Worm (Caenorhabditis elegans) whole organism, early embryonic: ENCODE results near the gene mig-18.
"Not testable (repeated sequence)": the region's sequence is repeated elsewhere in the genome, so short reads cannot be mapped to it uniquely, and the experiment has no call there.

Experiments used
- B0310.2 ChIP-seq: sonication (generic microtip); optimal IDR thresholded peaks from 2 replicates; lab custom pipeline; 2016; ENCODE audit warnings: mild to moderate bottlenecking, missing genetic modification characterization, missing compliant biosample characterization
- F13C5.2 ChIP-seq: sonication (generic microtip); optimal IDR thresholded peaks from 2 replicates; lab custom pipeline; 2017; ENCODE audit warnings: mild to moderate bottlenecking, missing genetic modification characterization, inconsistent platforms, missing compliant biosample characterization
- aly-1 ChIP-seq: sonication (generic microtip); optimal IDR thresholded peaks from 2 replicates; lab custom pipeline; 2016; ENCODE audit warnings: missing genetic modification characterization, missing compliant biosample characterization
- ama-1 ChIP-seq: fragments of 150-350 bp; optimal IDR thresholded peaks from 2 replicates; lab custom pipeline; 2014
- ceh-13 ChIP-seq: fragments of 200-800 bp; sonication (Bioruptor generic); optimal IDR thresholded peaks from 2 replicates; lab custom pipeline; 2018; ENCODE audit warnings: mild to moderate bottlenecking, missing genetic modification characterization, missing compliant biosample characterization
- ceh-36 ChIP-seq: sonication (generic microtip); optimal IDR thresholded peaks from 2 replicates; lab custom pipeline; 2016; ENCODE audit warnings: missing genetic modification characterization, inconsistent platforms, missing compliant biosample characterization
- ets-7 ChIP-seq: sonication (generic microtip); optimal IDR thresholded peaks from 2 replicates; lab custom pipeline; 2016; ENCODE audit warnings: missing genotype, missing genetic modification characterization, missing compliant biosample characterization
- flt-1 ChIP-seq: fragments of 200-800 bp; sonication (Bioruptor generic); IDR thresholded peaks from 2 replicates; pipeline ENCODE4 v1.3.6; 2022; ENCODE audit warnings: missing genetic modification characterization, missing compliant biosample characterization
- hmbx-1 ChIP-seq: sonication (generic microtip); optimal IDR thresholded peaks from 2 replicates; lab custom pipeline; 2016; ENCODE audit warnings: mild to moderate bottlenecking, missing genetic modification characterization, missing compliant biosample characterization
- hmg-4 ChIP-seq: fragments of 200-800 bp; sonication (Bioruptor generic); optimal IDR thresholded peaks from 2 replicates; lab custom pipeline; 2018; ENCODE audit warnings: mild to moderate bottlenecking, missing genetic modification characterization, missing compliant biosample characterization
- hnd-1 ChIP-seq: sonication (generic microtip); optimal IDR thresholded peaks from 2 replicates; lab custom pipeline; 2016; ENCODE audit warnings: missing genetic modification characterization, missing compliant biosample characterization
- pes-1 ChIP-seq: fragments of 200-800 bp; sonication (Bioruptor generic); IDR thresholded peaks from 2 replicates; pipeline ENCODE4 v1.3.6; 2022; ENCODE audit warnings: missing genetic modification reagents, missing genetic modification characterization, missing compliant biosample characterization
- scrt-1 ChIP-seq: fragments of 200-800 bp; sonication (Bioruptor generic); IDR thresholded peaks from 2 replicates; pipeline ENCODE4 v1.3.6; 2022; ENCODE audit warnings: missing genetic modification characterization, missing compliant biosample characterization
- sea-1 ChIP-seq: fragments of 200-800 bp; sonication (Bioruptor generic); conservative IDR thresholded peaks from 2 replicates; pipeline ENCODE4 v1.3.6; 2022; ENCODE audit warnings: missing genetic modification characterization, missing compliant biosample characterization
- tbx-11 ChIP-seq: fragments of 200-800 bp; sonication (Bioruptor generic); IDR thresholded peaks from 2 replicates; pipeline ENCODE4 v1.3.6; 2022; ENCODE audit warnings: missing genetic modification characterization, missing compliant biosample characterization
- tbx-37 ChIP-seq: fragments of 200-800 bp; sonication (Bioruptor generic); conservative IDR thresholded peaks from 2 replicates; pipeline ENCODE4 v1.3.6; 2022; ENCODE audit warnings: missing genetic modification reagents, missing genetic modification characterization, missing compliant biosample characterization
- tra-4 ChIP-seq: sonication (generic microtip); optimal IDR thresholded peaks from 2 replicates; lab custom pipeline; 2017; ENCODE audit warnings: missing genetic modification characterization, missing compliant biosample characterization

Gene mig-18

ce11 chrIII:13393647-13394046 lies 9.4 kb upstream of the mig-18 start, which contains the start of gene qdpr-1:
Gene qdpr-1, plus strand, starts transcription at chrIII:13393910.
- no peak for TF ChIP-seq hmbx-1
- TF ChIP-seq ceh-36 (tag; lab: Kevin White, UChicago): no peak
- TF ChIP-seq B0310.2 (tag; lab: Kevin White, UChicago): no peak

ce11 chrIII:13395262-13395661 lies 7.8 kb upstream of the mig-18 start, which contains the start of gene F11F1.1:
Gene F11F1.1, plus strand, starts transcription at chrIII:13395562.
- no peak for TF ChIP-seq pes-1 (GFP tag; lab: Robert Waterston, UW)
- no peak for TF ChIP-seq hnd-1
- TF ChIP-seq ceh-13 (GFP tag; lab: Kevin White, UChicago): no peak
- no peak for TF ChIP-seq flt-1 (GFP tag; lab: Robert Waterston, UW)
- TF ChIP-seq tbx-37 (GFP tag; lab: Robert Waterston, UW): no peak

DNA sequence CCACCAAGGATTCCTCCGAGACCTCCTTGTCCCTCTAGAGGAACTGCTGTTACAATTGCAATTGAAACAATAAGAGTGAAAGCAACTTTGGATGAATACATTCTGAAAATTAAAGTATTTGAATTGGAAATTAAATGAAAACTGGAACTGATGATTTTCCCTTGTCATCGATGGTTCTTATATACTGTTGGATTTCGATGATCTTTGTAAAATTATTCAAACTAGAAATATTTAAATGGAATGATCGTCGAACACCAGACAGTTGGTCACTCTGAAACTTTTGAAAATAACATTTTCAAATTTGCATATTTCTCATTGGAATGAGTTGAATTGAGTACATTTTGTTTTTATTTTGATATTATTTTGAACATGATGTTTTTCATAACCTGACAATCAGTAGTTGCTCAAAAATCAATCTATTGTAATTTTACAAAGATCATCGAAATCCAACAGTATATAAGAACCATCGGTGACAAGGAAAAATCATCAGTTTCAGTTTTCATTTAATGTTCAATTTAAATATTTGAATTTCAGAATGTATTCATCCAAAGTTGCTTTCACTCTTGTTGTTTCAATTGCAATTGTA lies 1.3 kb upstream of the mig-18 start, which contains the start of the genes srlf-9 and srlf-10:
srlf-9 (minus strand) TSS at position 101 of the 586 bp plus-strand sequence.
srlf-10 (plus strand) TSS at position 536 of the 586 bp plus-strand sequence.
- TF ChIP-seq ets-7; aly-1 (tag; lab: Kevin White, UChicago); tbx-37 (GFP tag; lab: Robert Waterston, UW): not testable (repeated sequence)

ce11 chrIII:13404418-13404817 lies 1.4 kb downstream of the mig-18 start, which contains the start of gene ttr-52:
Gene ttr-52, plus strand, starts transcription at chrIII:13404718.
- no peak for TF ChIP-seq tra-4 (tag; lab: Kevin White, UChicago)
- TF ChIP-seq aly-1 (tag; lab: Kevin White, UChicago): no peak
- TF ChIP-seq ceh-13 (GFP tag; lab: Kevin White, UChicago): no peak
- no peak for TF ChIP-seq flt-1 (GFP tag; lab: Robert Waterston, UW)
- no peak for TF ChIP-seq pes-1 (GFP tag; lab: Robert Waterston, UW)
- no peak for TF ChIP-seq ceh-36 (tag; lab: Kevin White, UChicago)
- TF ChIP-seq F13C5.2 (tag; lab: Kevin White, UChicago): no peak
- no peak for TF ChIP-seq hnd-1
- no peak for TF ChIP-seq ama-1 (lab: Kevin White, UChicago)
- no peak for TF ChIP-seq hmg-4
- TF ChIP-seq scrt-1 (GFP tag; lab: Robert Waterston, UW): no peak
- TF ChIP-seq B0310.2 (tag; lab: Kevin White, UChicago): no peak
- no peak for TF ChIP-seq hmbx-1
- no peak for TF ChIP-seq tbx-37 (GFP tag; lab: Robert Waterston, UW)
- no peak for TF ChIP-seq tbx-11 (GFP tag; lab: Robert Waterston, UW)
- TF ChIP-seq sea-1: no peak

DNA sequence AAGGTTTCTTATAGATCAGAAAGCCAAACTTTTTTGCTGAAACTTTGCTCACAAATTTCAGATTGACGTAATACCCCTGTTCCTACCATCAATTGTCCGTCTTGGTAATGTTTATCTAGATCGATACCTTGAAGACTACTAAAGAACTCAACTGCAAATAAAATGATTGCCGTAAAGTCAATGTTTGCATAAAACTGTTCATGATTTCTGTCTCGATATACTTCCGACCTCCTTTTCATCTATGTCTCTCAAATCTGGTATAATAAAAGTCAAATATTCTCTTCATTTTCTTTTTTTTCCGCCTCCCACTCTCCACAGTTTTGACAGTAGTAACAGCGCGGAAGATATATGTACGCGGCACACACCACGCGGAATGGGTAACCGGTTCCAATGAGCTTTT lies 2.5 kb downstream of the mig-18 start, which contains the start of gene nas-1:
nas-1 (plus strand) TSS at position 301 of the 400 bp plus-strand sequence.
- TF ChIP-seq ets-7 (no peak), ceh-36 (tag; lab: Kevin White, UChicago) (no peak), sea-1 (no peak), F13C5.2 (tag; lab: Kevin White, UChicago) (no peak), ceh-13 (GFP tag; lab: Kevin White, UChicago) (no peak), tbx-37 (GFP tag; lab: Robert Waterston, UW) (no peak), ama-1 (lab: Kevin White, UChicago) (no peak), hmg-4 (no peak), pes-1 (GFP tag; lab: Robert Waterston, UW) (no peak), hmbx-1 (no peak), B0310.2 (tag; lab: Kevin White, UChicago) (no peak), aly-1 (tag; lab: Kevin White, UChicago) (no peak), tbx-11 (GFP tag; lab: Robert Waterston, UW) (no peak), hnd-1 (no peak), flt-1 (GFP tag; lab: Robert Waterston, UW) (no peak), scrt-1 (GFP tag; lab: Robert Waterston, UW) (no peak), tra-4 (tag; lab: Kevin White, UChicago) (no peak)

- TF ChIP-seq ceh-36 (tag; lab: Kevin White, UChicago) (no peak), ama-1 (lab: Kevin White, UChicago) (no peak), tbx-37 (GFP tag; lab: Robert Waterston, UW) (no peak), scrt-1 (GFP tag; lab: Robert Waterston, UW) (no peak), B0310.2 (tag; lab: Kevin White, UChicago) (no peak), hnd-1 (no peak), aly-1 (tag; lab: Kevin White, UChicago) (no peak), flt-1 (GFP tag; lab: Robert Waterston, UW) (no peak), pes-1 (GFP tag; lab: Robert Waterston, UW) (no peak), ets-7 (no peak), sea-1 (no peak), tbx-11 (GFP tag; lab: Robert Waterston, UW) (no peak), hmbx-1 (no peak), hmg-4 (no peak), ceh-13 (GFP tag; lab: Kevin White, UChicago) (no peak), tra-4 (tag; lab: Kevin White, UChicago) (no peak)
Measured at ce11 chrIII:13409498-13409897, 6.5 kb downstream of the mig-18 start, which contains the start of gene myo-6. Gene myo-6, plus strand, starts transcription at chrIII:13409798.

DNA sequence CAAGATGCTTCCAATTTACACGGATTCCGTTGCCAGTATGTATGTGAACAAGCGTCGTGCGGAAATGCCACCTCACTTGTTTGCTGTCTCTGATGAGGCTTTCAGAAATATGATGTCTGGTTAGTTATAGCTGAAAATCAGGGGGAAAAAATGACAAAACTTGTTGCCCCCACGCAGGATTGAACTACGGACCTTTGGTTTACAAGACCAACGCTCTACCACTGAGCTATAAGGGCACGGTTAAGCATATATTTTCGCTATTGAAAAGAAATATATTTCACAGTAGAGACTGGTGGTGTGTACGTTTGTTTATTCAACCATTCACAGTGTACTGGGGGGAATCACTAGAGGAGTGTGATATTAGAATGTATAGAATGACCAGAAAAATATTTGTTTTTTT lies 8.2 kb downstream of the mig-18 start:
- no peak for TF ChIP-seq pes-1 (GFP tag; lab: Robert Waterston, UW)
- no peak for TF ChIP-seq B0310.2 (tag; lab: Kevin White, UChicago)
- TF ChIP-seq ama-1 (lab: Kevin White, UChicago): no peak
- TF ChIP-seq sea-1: no peak
- TF ChIP-seq hnd-1: no peak
- TF ChIP-seq tra-4 (tag; lab: Kevin White, UChicago): no peak
- no peak for TF ChIP-seq scrt-1 (GFP tag; lab: Robert Waterston, UW)
- TF ChIP-seq flt-1 (GFP tag; lab: Robert Waterston, UW): no peak
- TF ChIP-seq ceh-13 (GFP tag; lab: Kevin White, UChicago): no peak
- TF ChIP-seq hmg-4: no peak
- no peak for TF ChIP-seq ets-7
